Fruit fly (Drosophila melanogaster) whole organism, embryonic: ENCODE data around the gene CG31294.
A peak's percentile ranks its signal among the peaks of the same experiment; 100 is the strongest.

ENCODE experiments used
- Asciz ChIP-seq: fragments of 200-800 bp; sonication (Bioruptor generic); optimal IDR thresholded peaks from 2 replicates; lab custom pipeline; 2017; ENCODE audit warnings: missing biosample characterization, mild to moderate bottlenecking, missing genetic modification characterization, missing genetic modification reagents
- CG10267 ChIP-seq: fragments of 200-800 bp; sonication (Bioruptor generic); optimal IDR thresholded peaks from 2 replicates; lab custom pipeline; 2018; ENCODE audit warnings: missing biosample characterization, mild to moderate bottlenecking, missing genetic modification characterization, moderate library complexity
- CG12236 ChIP-seq: fragments of 200-800 bp; sonication (Bioruptor generic); optimal IDR thresholded peaks from 2 replicates; lab custom pipeline; 2016; ENCODE audit warnings: missing biosample characterization, missing genetic modification characterization
- CG1233 ChIP-seq: fragments of 200-800 bp; sonication (Bioruptor generic); optimal IDR thresholded peaks from 4 replicates; lab custom pipeline; 2018; ENCODE audit warnings: missing biosample characterization, mild to moderate bottlenecking, missing genetic modification characterization
- CG13894 ChIP-seq: fragments of 200-800 bp; sonication (Bioruptor generic); optimal IDR thresholded peaks from 3 replicates; lab custom pipeline; 2018; ENCODE audit warnings: missing biosample characterization, mild to moderate bottlenecking, missing genetic modification characterization, moderate library complexity
- CG15011 ChIP-seq: fragments of 200-800 bp; sonication (Bioruptor generic); optimal IDR thresholded peaks from 3 replicates; lab custom pipeline; 2018; ENCODE audit warnings: missing biosample characterization, mild to moderate bottlenecking, missing genetic modification characterization
- CG1529 ChIP-seq: fragments of 200-800 bp; sonication (Bioruptor generic); optimal IDR thresholded peaks from 3 replicates; lab custom pipeline; 2018; ENCODE audit warnings: missing biosample characterization, missing genetic modification characterization
- CG15514 ChIP-seq: fragments of 200-800 bp; sonication (Bioruptor generic); optimal IDR thresholded peaks from 3 replicates; lab custom pipeline; 2017; ENCODE audit warnings: missing biosample characterization, missing genetic modification characterization, mild to moderate bottlenecking, moderate library complexity, missing genetic modification reagents
- CG17802 ChIP-seq: fragments of 200-800 bp; sonication (Bioruptor generic); optimal IDR thresholded peaks from 2 replicates; lab custom pipeline; 2018; ENCODE audit warnings: missing biosample characterization, mild to moderate bottlenecking, missing genetic modification characterization, moderate library complexity
- CG18599 ChIP-seq: fragments of 200-800 bp; sonication (Bioruptor generic); optimal IDR thresholded peaks from 3 replicates; lab custom pipeline; 2017; ENCODE audit warnings: missing biosample characterization, missing genetic modification characterization, mild to moderate bottlenecking, moderate library complexity, missing genetic modification reagents
- CG18619 ChIP-seq: fragments of 200-800 bp; sonication (Bioruptor generic); optimal IDR thresholded peaks from 3 replicates; lab custom pipeline; 2017; ENCODE audit warnings: missing biosample characterization, mild to moderate bottlenecking, missing genetic modification characterization
- CG2199 ChIP-seq: fragments of 200-800 bp; sonication (Bioruptor generic); IDR thresholded peaks from 3 replicates; pipeline ENCODE4 v1.3.6; 2022; ENCODE audit warnings: missing biosample characterization, missing genetic modification characterization
- CG2889 ChIP-seq: fragments of 200-800 bp; sonication (Bioruptor generic); IDR thresholded peaks from 3 replicates; pipeline ENCODE4 v1.3.6; 2022; ENCODE audit warnings: missing biosample characterization, missing genetic modification characterization
- CG32767 ChIP-seq: fragments of 200-800 bp; sonication (Bioruptor generic); IDR thresholded peaks from 2 replicates; pipeline ENCODE4 v1.3.6; 2022; ENCODE audit warnings: missing biosample characterization, missing genetic modification characterization
- CG33213 ChIP-seq: fragments of 200-800 bp; sonication (Bioruptor generic); optimal IDR thresholded peaks from 3 replicates; lab custom pipeline; 2016; ENCODE audit warnings: missing biosample characterization, missing genetic modification characterization
- CG34422 ChIP-seq: fragments of 200-800 bp; sonication (Bioruptor generic); IDR thresholded peaks from 3 replicates; pipeline ENCODE4 v1.3.6; 2022; ENCODE audit warnings: missing biosample characterization, missing genetic modification characterization
- CG4730 ChIP-seq: fragments of 200-800 bp; sonication (Bioruptor generic); IDR thresholded peaks from 2 replicates; pipeline ENCODE4 v1.3.6; 2022; ENCODE audit warnings: missing biosample characterization, missing genetic modification characterization
- CG5953 ChIP-seq: fragments of 200-800 bp; sonication (Bioruptor generic); IDR thresholded peaks from 2 replicates; pipeline ENCODE4 v1.3.6; 2022; ENCODE audit warnings: missing biosample characterization, missing genetic modification characterization
- CG6683 ChIP-seq: fragments of 200-800 bp; sonication (Bioruptor generic); optimal IDR thresholded peaks from 2 replicates; lab custom pipeline; 2017; ENCODE audit warnings: missing biosample characterization, mild to moderate bottlenecking, missing genetic modification characterization, missing genetic modification reagents
- CG7357 ChIP-seq: fragments of 200-800 bp; sonication (Bioruptor generic); IDR thresholded peaks from 3 replicates; pipeline ENCODE4 v1.3.6; 2022; ENCODE audit warnings: missing biosample characterization, missing genetic modification characterization
- CG7963 ChIP-seq: fragments of 200-800 bp; sonication (Bioruptor generic); IDR thresholded peaks from 3 replicates; pipeline ENCODE4 v1.3.6; 2022; ENCODE audit warnings: missing biosample characterization, missing genetic modification characterization; ENCODE audit not compliant: partially characterized antibody
- CG8290 ChIP-seq, 3 experiments: fragments of 200-800 bp; sonication (Bioruptor generic); optimal IDR thresholded peaks; 2 replicates each; lab custom pipeline; 2016 to 2019; ENCODE audit warnings: missing biosample characterization in 3 of 3, missing genetic modification characterization in 3 of 3, mild to moderate bottlenecking in 2 of 3, moderate library complexity in 1 of 3
- CG8478 ChIP-seq: fragments of >200 bp; optimal IDR thresholded peaks from 2 replicates; lab custom pipeline; 2018
- CG9215 ChIP-seq: fragments of 200-800 bp; sonication (Bioruptor generic); IDR thresholded peaks from 2 replicates; pipeline ENCODE4 v1.3.6; 2022; ENCODE audit warnings: missing biosample characterization, missing genetic modification characterization
- CG9437 ChIP-seq: fragments of 200-800 bp; sonication (Bioruptor generic); optimal IDR thresholded peaks from 2 replicates; lab custom pipeline; 2018; ENCODE audit warnings: missing biosample characterization, mild to moderate bottlenecking, missing genetic modification characterization
- CkIIα-i1 ChIP-seq: fragments of 200-800 bp; sonication (Bioruptor generic); IDR thresholded peaks from 2 replicates; pipeline ENCODE4 v1.3.6; 2022; ENCODE audit warnings: missing biosample characterization, missing genetic modification characterization
- Deaf1 ChIP-seq: fragments of 200-800 bp; optimal IDR thresholded peaks from 3 replicates; lab custom pipeline; 2019; ENCODE audit warnings: missing biosample characterization, mild to moderate bottlenecking, missing genetic modification characterization, moderate library complexity
- Gug ChIP-seq: fragments of 200-800 bp; sonication (Bioruptor generic); IDR thresholded peaks from 4 replicates; pipeline ENCODE4 v1.3.6; 2022; ENCODE audit warnings: missing biosample characterization, missing genetic modification characterization
- Hr78 ChIP-seq, 2 experiments: fragments of 200-800 bp in 1 of 2; fragments of >200 bp in 1 of 2; sonication (Bioruptor generic) in 1 of 2; optimal IDR thresholded peaks; 2 replicates each; lab custom pipeline; 2017 to 2019; ENCODE audit warnings: missing biosample characterization in 2 of 2, missing genetic modification characterization in 2 of 2, mild to moderate bottlenecking in 1 of 2, moderate library complexity in 1 of 2
- Med ChIP-seq: fragments of 200-800 bp; sonication (Bioruptor generic); peaks from one replicate; lab custom pipeline; 2016; ENCODE audit warnings: missing biosample characterization, missing genetic modification characterization, mild to moderate bottlenecking, inconsistent platforms, moderate library complexity
- Opbp ChIP-seq: fragments of 200-800 bp; sonication (Bioruptor generic); IDR thresholded peaks from 3 replicates; pipeline ENCODE4 v1.3.6; 2022; ENCODE audit warnings: missing biosample characterization, missing genetic modification characterization; ENCODE audit not compliant: partially characterized antibody
- Ravus ChIP-seq: fragments of 200-800 bp; sonication (Bioruptor generic); IDR thresholded peaks from 2 replicates; pipeline ENCODE4 v1.3.6; 2022; ENCODE audit warnings: missing biosample characterization, missing genetic modification characterization
- Ssrp ChIP-seq: fragments of 200-800 bp; sonication (Bioruptor generic); optimal IDR thresholded peaks from 2 replicates; lab custom pipeline; 2018; ENCODE audit warnings: missing biosample characterization, mild to moderate bottlenecking, missing genetic modification characterization, moderate library complexity
- Vsx1 ChIP-seq: fragments of 200-800 bp; sonication (Bioruptor generic); optimal IDR thresholded peaks from 2 replicates; lab custom pipeline; 2017; ENCODE audit warnings: missing biosample characterization, mild to moderate bottlenecking, missing genetic modification characterization, missing genetic modification reagents
- az2 ChIP-seq: fragments of 200-800 bp; sonication (Bioruptor generic); optimal IDR thresholded peaks from 3 replicates; lab custom pipeline; 2016; ENCODE audit warnings: missing biosample characterization, missing genetic modification characterization
- bab2 ChIP-seq: fragments of 200-800 bp; sonication (Bioruptor generic); optimal IDR thresholded peaks from 2 replicates; lab custom pipeline; 2016; ENCODE audit warnings: missing biosample characterization, missing genetic modification characterization
- cg ChIP-seq: fragments of 200-800 bp; sonication (Bioruptor generic); optimal IDR thresholded peaks from 3 replicates; lab custom pipeline; 2019; ENCODE audit warnings: missing biosample characterization, mild to moderate bottlenecking, missing genetic modification characterization, moderate library complexity
- croc ChIP-seq: fragments of 200-800 bp; sonication (Bioruptor generic); conservative IDR thresholded peaks from 3 replicates; pipeline ENCODE4 v1.3.6; 2022; ENCODE audit warnings: missing biosample characterization, missing genetic modification characterization
- crol ChIP-seq: fragments of 200-800 bp; sonication (Bioruptor generic); IDR thresholded peaks from 2 replicates; pipeline ENCODE4 v1.3.6; 2022; ENCODE audit warnings: missing biosample characterization, missing genetic modification characterization
- dimm ChIP-seq: fragments of 200-800 bp; sonication (Bioruptor generic); IDR thresholded peaks from 2 replicates; pipeline ENCODE4 v1.3.6; 2022; ENCODE audit warnings: missing biosample characterization, missing genetic modification characterization
- fru ChIP-seq: fragments of >200 bp; optimal IDR thresholded peaks from 2 replicates; lab custom pipeline; 2017
- kah ChIP-seq: fragments of 200-800 bp; sonication (Bioruptor generic); optimal IDR thresholded peaks from 2 replicates; lab custom pipeline; 2018; ENCODE audit warnings: missing biosample characterization, mild to moderate bottlenecking, missing genetic modification characterization
- lov ChIP-seq, 2 experiments: fragments of 200-800 bp in 1 of 2; fragments of >200 bp in 1 of 2; sonication (Bioruptor generic) in 1 of 2; IDR thresholded peaks in 1 of 2; optimal IDR thresholded peaks in 1 of 2; 2 replicates in 1 of 2; 3 replicates in 1 of 2; pipeline versions ENCODE4 v1.3.6 to Lab custom; 2017 to 2022; ENCODE audit warnings: missing biosample characterization in 1 of 2, missing genetic modification characterization in 1 of 2
- pita ChIP-seq: fragments of 200-800 bp; sonication (Bioruptor generic); optimal IDR thresholded peaks from 2 replicates; lab custom pipeline; 2017; ENCODE audit warnings: missing biosample characterization, mild to moderate bottlenecking, missing genetic modification characterization
- sc ChIP-seq, 3 experiments: fragments of >200 bp in 2 of 3; fragments of 200-800 bp in 1 of 3; sonication (Bioruptor generic) in 1 of 3; optimal IDR thresholded peaks; 2 replicates in 2 of 3; 3 replicates in 1 of 3; lab custom pipeline; 2017; ENCODE audit warnings: mild to moderate bottlenecking in 1 of 3, missing biosample characterization in 1 of 3, missing genetic modification characterization in 1 of 3, missing genetic modification reagents in 1 of 3
- sd ChIP-seq: fragments of 200-800 bp; sonication (Bioruptor generic); optimal IDR thresholded peaks from 3 replicates; lab custom pipeline; 2018; ENCODE audit warnings: missing biosample characterization, mild to moderate bottlenecking, missing genetic modification characterization, moderate library complexity
- sens ChIP-seq: fragments of 200-800 bp; sonication (Bioruptor generic); peaks from one replicate; lab custom pipeline; 2016; ENCODE audit warnings: missing biosample characterization, missing genetic modification characterization
- so ChIP-seq: fragments of 200-800 bp; sonication (Bioruptor generic); IDR thresholded peaks from 3 replicates; pipeline ENCODE4 v1.3.6; 2022; ENCODE audit warnings: missing biosample characterization, missing genetic modification characterization
- stwl ChIP-seq: fragments of 200-800 bp; sonication (Bioruptor generic); optimal IDR thresholded peaks from 3 replicates; lab custom pipeline; 2018; ENCODE audit warnings: missing biosample characterization, mild to moderate bottlenecking, missing genetic modification characterization, moderate library complexity
- ttk ChIP-seq: fragments of 200-800 bp; sonication (Bioruptor generic); IDR thresholded peaks from 2 replicates; pipeline ENCODE4 v2.1.2; 2022; ENCODE audit warnings: missing biosample characterization, missing genetic modification characterization

Gene CG31294

dm6 chr3R:15679989-15680388, 36.4 kb downstream of the CG31294 start:
- TF ChIP-seq sd (tag; lab: Kevin White, UChicago) (no peak), CG4730 (GFP tag; lab: Robert Waterston, UW) (no peak), CG10267 (tag; lab: Kevin White, UChicago) (no peak), CG18599 (GFP tag; lab: Kevin White, UChicago) (no peak), CG32767 (GFP tag; lab: Robert Waterston, UW) (no peak), kah (no peak), pita (GFP tag; lab: Kevin White, UChicago) (no peak), croc (GFP tag; lab: Robert Waterston, UW) (no peak), CG17802 (no peak), sens (GFP tag; lab: Kevin White, UChicago) (peak; percentile 57), CG1529 (GFP tag; lab: Kevin White, UChicago) (no peak), Deaf1 (tag; lab: Kevin White, UChicago) (no peak), CG15514 (GFP tag; lab: Kevin White, UChicago) (no peak), lov (optimal IDR thresholded peaks at IDR 0.05; lab: Kevin White, UChicago) (no peak), lov (GFP tag; IDR thresholded peaks at IDR 0.05; lab: Robert Waterston, UW) (no peak), az2 (GFP tag; lab: Kevin White, UChicago) (no peak), CG18619 (GFP tag; lab: Kevin White, UChicago) (no peak), CG15011 (GFP tag; lab: Kevin White, UChicago) (no peak), Vsx1 (GFP tag; lab: Kevin White, UChicago) (no peak), CG33213 (GFP tag; lab: Kevin White, UChicago) (no peak), crol (0 out of 2 replicates have a peak, but pooled peaks have one; percentile 7), fru (lab: Kevin White, UChicago) (no peak), Opbp (GFP tag; lab: Robert Waterston, UW) (no peak), cg (GFP tag; lab: Kevin White, UChicago) (peak; percentile 63), CG9437 (GFP tag; lab: Kevin White, UChicago) (no peak), Ssrp (tag; lab: Kevin White, UChicago) (no peak), Med (GFP tag; lab: Kevin White, UChicago) (peak; percentile 1), CG6683 (no peak), CG8478 (lab: Kevin White, UChicago) (no peak), CG1233 (GFP tag; lab: Kevin White, UChicago) (no peak), CG12236 (no peak), stwl (tag; lab: Kevin White, UChicago) (peak; percentile 26), CG7357 (GFP tag; lab: Robert Waterston, UW) (no peak), CG2889 (GFP tag; lab: Robert Waterston, UW) (no peak), so (GFP tag; lab: Robert Waterston, UW) (no peak), dimm (GFP tag; lab: Robert Waterston, UW) (no peak), CG13894 (tag; lab: Kevin White, UChicago) (no peak), CkIIα-i1 (GFP tag; lab: Robert Waterston, UW) (no peak), CG5953 (GFP tag; lab: Robert Waterston, UW) (no peak), CG9215 (GFP tag; lab: Robert Waterston, UW) (no peak), Gug (GFP tag; lab: Robert Waterston, UW) (no peak), ttk (no peak), CG8290 (GFP tag; optimal IDR thresholded peaks at IDR 0.05; lab: Kevin White, UChicago) (no peak), CG8290 (tag; optimal IDR thresholded peaks at IDR 0.05; lab: Kevin White, UChicago) (peak in 1 of 2 experiments; percentile 28), bab2 (GFP tag; lab: Kevin White, UChicago) (no peak), sc (optimal IDR thresholded peaks at IDR 0.05; lab: Kevin White, UChicago) (no peak), sc (GFP tag; optimal IDR thresholded peaks at IDR 0.05; lab: Kevin White, UChicago) (no peak), Asciz (peak; percentile 11), CG2199 (GFP tag; lab: Robert Waterston, UW) (0 out of 3 replicates have a peak, but pooled peaks have one; percentile 32), Ravus (no peak), Hr78 (GFP tag; optimal IDR thresholded peaks at IDR 0.05; lab: Kevin White, UChicago) (no peak), CG34422 (no peak), CG7963 (GFP tag; lab: Robert Waterston, UW) (no peak)
